Fruit fly (Drosophila melanogaster): Measurements from ENCODE around the gene Cmpk.

Gene Cmpk

dm6 chr3R:26026631-26027274 is 28.5 kb downstream of the Cmpk start:
- TF ChIP-seq CG17801 (GFP tag; optimal IDR thresholded peaks at IDR 0.05; ENCODE audit: partially characterized antibody) = no peak

dm6 chr3R:26024596-26025213 is 30.5 kb downstream of the Cmpk start:
- no peak for TF ChIP-seq CG17801 (GFP tag; optimal IDR thresholded peaks at IDR 0.05; ENCODE audit: partially characterized antibody)

DNA sequence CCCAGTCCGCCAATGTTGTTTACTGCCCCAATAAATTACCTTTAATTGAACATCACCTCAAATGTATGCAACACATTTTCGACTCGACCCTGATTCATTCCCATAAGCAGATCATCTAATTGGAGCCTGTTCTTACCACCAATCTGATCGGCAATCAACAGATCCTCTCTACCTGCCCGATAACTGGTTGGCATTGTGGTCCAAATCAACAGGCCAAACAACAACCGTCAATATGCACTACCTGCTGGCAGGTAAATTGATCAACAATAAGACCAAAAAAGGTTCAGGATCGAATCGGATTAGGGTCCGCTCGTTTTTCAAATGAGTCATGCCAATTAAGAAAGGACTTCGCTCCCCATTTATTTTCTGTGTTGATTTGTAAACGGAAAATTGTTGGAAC is 32.0 kb downstream of the Cmpk start:
- no peak for TF ChIP-seq CG17801 (GFP tag; optimal IDR thresholded peaks at IDR 0.05; ENCODE audit: partially characterized antibody)

- TF ChIP-seq CG17801 (GFP tag; optimal IDR thresholded peaks at IDR 0.05; ENCODE audit: partially characterized antibody) = peak; percentile 5
Observed at dm6 chr3R:26021195-26021914, 33.9 kb downstream of the Cmpk start.

DNA sequence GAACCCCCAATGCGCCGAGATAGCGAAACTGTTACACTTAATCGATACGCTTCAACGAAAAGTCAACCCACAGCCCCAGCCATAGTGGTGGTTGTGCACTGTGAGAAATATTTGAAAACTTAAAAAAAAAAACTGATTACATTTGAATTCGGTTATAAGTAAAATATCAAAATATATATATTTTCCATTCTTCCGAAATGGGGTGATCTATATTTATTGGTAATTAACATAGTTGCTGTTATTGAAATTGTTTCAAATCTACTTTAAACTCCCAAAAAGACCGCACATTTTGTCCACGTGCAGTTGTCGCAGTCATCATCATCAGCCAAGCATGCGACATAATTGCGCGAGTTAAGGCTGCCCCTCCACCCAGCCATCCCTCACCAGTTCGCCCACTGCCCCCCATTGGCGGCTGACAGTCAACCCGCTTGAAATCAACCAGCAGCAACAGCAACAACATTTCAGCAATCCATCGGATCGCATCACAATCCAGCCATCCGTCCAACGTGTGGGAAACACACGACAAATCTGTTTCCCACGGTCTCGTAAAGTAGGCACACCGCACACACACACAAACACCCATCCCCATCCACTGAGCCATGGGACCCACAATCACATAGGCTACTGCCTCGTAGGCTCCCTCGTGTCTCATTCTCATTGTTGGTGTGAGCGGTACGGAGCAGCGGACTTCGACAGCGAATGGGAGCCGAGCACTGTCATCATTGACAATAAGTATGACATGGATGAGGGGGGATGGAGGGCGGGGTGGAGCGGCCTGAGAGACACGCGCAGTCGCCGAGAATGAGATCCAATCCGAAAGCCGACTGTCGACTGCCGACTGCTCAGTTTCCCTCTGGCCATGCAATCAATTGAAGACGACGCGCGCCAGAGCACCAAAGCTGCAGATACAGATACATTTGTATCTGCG is 34.7 kb downstream of the Cmpk start:
- no peak for TF ChIP-seq CG17801 (GFP tag; optimal IDR thresholded peaks at IDR 0.05; ENCODE audit: partially characterized antibody)

DNA sequence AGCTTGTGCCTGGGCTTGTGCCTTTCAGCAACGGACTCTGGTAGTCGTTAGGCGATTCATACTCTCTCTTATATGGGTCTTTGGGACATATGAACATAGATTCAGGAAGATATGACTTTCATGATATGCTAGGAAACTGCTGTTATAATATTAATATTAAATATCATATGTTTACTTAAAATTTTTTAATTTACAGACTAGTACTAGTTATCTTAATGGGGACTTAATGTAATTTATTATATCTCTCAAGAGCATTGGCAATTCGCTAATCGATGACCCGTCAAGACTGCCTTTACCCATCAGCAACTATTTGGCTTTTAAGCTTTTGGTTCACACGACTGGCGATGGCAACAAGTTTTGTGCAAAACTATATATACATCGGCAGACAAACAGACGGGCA is 36.0 kb downstream of the Cmpk start:
- no peak for TF ChIP-seq CG17801 (GFP tag; optimal IDR thresholded peaks at IDR 0.05; ENCODE audit: partially characterized antibody)

DNA sequence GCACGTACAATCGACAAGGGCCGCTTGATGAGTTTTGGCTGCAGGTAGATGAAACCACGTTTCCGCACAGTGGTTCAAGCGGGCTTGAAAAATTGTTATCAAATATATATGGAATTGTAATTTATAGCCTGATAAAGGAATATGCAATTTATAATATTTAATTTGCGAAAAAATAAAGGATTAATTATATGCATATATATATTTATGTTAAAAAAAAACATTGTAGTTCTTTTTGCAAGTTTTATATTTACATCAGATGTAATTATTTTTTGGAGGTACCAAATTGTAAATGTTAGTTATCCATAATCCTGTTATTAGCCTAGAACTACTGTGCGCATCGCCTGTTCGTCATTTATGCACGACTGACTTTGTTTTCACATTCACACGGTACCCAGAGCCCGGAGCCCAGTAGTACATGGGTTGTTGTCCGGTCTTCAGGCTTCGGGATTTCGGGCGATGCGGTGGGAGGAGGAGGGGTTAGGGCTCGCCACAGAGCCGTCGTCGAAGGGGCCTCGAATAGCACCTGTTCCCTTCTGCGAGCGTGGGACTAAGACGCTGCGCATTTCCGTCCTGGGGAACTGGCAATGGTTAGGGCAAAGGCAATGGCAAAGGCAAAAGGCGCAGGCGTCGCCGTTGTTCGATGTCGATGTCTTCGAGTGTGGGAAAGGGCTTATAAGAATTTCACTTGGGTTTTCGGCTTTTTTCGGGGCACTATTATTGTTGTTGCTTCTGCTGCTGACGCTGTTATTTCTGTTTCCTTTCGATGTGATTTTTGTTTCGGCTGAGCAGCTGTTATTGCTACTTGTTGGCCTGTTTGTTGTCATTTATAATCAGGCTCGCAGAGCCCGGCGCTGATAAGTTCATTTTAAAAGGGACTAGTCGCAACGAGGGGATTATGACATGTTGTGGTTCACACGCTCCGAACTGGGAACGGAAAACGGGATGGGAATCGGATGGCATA is 37.2 kb downstream of the Cmpk start:
- no peak for TF ChIP-seq CG17801 (GFP tag; optimal IDR thresholded peaks at IDR 0.05; ENCODE audit: partially characterized antibody)

DNA sequence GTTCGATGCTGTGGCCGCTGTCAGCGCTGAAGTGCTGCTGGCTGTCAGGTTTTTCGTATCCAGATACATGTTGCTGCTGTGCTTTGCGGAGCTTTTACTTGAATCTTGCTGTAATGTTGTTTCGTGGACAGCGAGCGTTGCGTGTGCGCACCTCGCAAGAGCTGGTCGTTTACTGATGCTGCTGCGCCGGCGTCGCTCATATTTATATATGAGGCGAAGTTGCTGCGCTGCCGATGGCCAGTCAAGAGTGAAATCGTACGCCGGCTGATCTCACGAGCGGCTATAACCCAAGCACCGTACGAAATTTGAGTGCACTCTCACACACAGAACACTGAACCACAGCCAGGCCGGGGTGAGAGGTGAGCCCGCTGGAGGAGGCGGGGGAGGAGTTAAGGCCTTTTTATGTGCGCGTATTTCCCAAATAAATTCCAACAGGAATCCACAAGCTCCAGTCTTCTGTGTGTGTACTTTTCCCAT is 37.9 kb downstream of the Cmpk start:
- no peak for TF ChIP-seq CG17801 (GFP tag; optimal IDR thresholded peaks at IDR 0.05; ENCODE audit: partially characterized antibody)

dm6 chr3R:26014262-26014833 is 40.9 kb downstream of the Cmpk start, which contains the start of gene Kaz-m1:
Gene Kaz-m1, plus strand, starts transcription at chr3R:26014721.
- TF ChIP-seq CG17801 (GFP tag; optimal IDR thresholded peaks at IDR 0.05; ENCODE audit: partially characterized antibody) = no peak

DNA sequence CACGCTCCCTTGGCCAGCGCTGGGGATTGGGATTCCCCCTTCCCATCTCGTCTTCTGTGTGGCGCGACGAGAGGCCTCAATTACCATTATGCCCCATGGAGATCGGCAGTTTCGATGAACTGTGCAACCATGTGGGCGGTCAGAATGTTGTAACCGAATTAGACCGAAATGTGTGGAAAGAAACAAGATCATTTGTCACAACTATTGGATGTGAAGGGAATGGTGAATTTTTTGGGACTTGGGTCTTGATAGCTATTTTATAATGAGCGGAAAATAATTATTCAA is 41.6 kb downstream of the Cmpk start:
- TF ChIP-seq CG17801 (GFP tag; optimal IDR thresholded peaks at IDR 0.05; ENCODE audit: partially characterized antibody) = no peak

- no peak for TF ChIP-seq CG17801 (GFP tag; optimal IDR thresholded peaks at IDR 0.05; ENCODE audit: partially characterized antibody)
Observed at dm6 chr3R:26012801-26013663, 42.2 kb downstream of the Cmpk start.

- no peak for TF ChIP-seq CG17801 (GFP tag; optimal IDR thresholded peaks at IDR 0.05; ENCODE audit: partially characterized antibody)
Observed at dm6 chr3R:26012288-26012687, 43.0 kb downstream of the Cmpk start.

DNA sequence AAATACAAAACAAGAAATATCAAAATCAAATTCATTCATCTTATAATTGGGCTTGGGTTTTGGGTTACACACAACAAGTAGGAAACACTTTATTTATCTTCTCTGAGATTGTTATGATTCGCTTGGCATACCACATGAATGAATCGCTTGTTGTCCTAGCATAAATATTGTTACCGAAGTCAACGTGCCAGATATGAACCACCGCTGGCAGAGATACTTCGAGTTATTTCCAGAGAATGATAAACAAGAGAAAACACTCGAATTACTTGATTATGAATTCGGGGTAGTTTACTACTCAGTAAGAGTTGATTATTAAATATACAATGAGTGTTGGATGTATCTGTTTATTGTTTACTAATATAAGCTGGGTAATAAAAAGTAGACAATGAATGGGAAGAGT is 43.7 kb downstream of the Cmpk start:
- TF ChIP-seq CG17801 (GFP tag; optimal IDR thresholded peaks at IDR 0.05; ENCODE audit: partially characterized antibody) = no peak

Measured in ovary, adult (tissue).